Worm (Caenorhabditis elegans): ENCODE measurements around the gene F45H10.2.

Gene F45H10.2

ce11 chrII:13489896-13490295 lies 3.0 kb downstream of the F45H10.2 start:
- TF ChIP-seq mab-5 (tag; optimal IDR thresholded peaks at IDR 0.05) (no peak), nhr-77 (tag; optimal IDR thresholded peaks at IDR 0.05) (no peak), ceh-16 (tag; optimal IDR thresholded peaks at IDR 0.05) (no peak), nhr-21 (tag; optimal IDR thresholded peaks at IDR 0.05) (no peak), C34F6.9 (tag; optimal IDR thresholded peaks at IDR 0.05) (no peak), blmp-1 (tag; optimal IDR thresholded peaks at IDR 0.05; ENCODE audit: insufficient read depth) (no peak), ztf-4 (tag; optimal IDR thresholded peaks at IDR 0.05) (no peak), nhr-129 (tag; optimal IDR thresholded peaks at IDR 0.05) (no peak), aly-2 (tag; optimal IDR thresholded peaks at IDR 0.05) (no peak), snpc-4 (tag; optimal IDR thresholded peaks at IDR 0.05) (no peak), Y55F3AM.14 (GFP tag; optimal IDR thresholded peaks at IDR 0.05) (no peak), ztf-1 (GFP tag; conservative IDR thresholded peaks at IDR 0.05) (no peak), skn-1 (tag; optimal IDR thresholded peaks at IDR 0.05) (no peak), fos-1 (tag; optimal IDR thresholded peaks at IDR 0.05) (no peak)

DNA sequence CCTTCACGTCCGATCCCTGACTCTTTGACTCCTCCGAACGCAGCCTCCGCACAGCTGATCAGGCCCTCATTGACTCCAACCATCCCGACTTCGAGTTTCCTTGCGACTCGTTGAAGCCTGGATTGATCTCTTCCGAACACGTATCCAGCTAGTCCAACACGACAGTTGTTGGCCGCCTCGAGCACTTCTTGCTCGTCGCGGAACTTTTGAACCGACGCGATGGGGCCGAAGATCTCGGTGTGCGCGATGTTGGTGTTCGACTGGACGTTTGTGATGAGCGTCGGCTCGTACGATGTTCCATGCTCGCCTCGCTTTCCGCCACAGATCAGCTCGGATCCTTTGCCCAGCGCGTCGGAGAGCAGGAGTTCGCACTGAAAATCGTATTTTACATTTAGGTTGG lies 5.3 kb downstream of the F45H10.2 start:
- TF ChIP-seq nhr-10 (tag; optimal IDR thresholded peaks at IDR 0.05) = no peak
- TF ChIP-seq crh-2 (tag; optimal IDR thresholded peaks at IDR 0.05) = no peak
- no peak for TF ChIP-seq ama-1 (optimal IDR thresholded peaks at IDR 0.05)
- no peak for TF ChIP-seq nhr-12 (tag; optimal IDR thresholded peaks at IDR 0.05)
- no peak for TF ChIP-seq fos-1 (tag; optimal IDR thresholded peaks at IDR 0.05)
- no peak for TF ChIP-seq ceh-16 (tag; optimal IDR thresholded peaks at IDR 0.05)
- no peak for TF ChIP-seq snpc-4 (tag; optimal IDR thresholded peaks at IDR 0.05)
- TF ChIP-seq C34F6.9 (tag; optimal IDR thresholded peaks at IDR 0.05) = no peak

- TF ChIP-seq zag-1 (tag; optimal IDR thresholded peaks at IDR 0.05) = no peak
- no peak for TF ChIP-seq ztf-1 (GFP tag; conservative IDR thresholded peaks at IDR 0.05)
- no peak for TF ChIP-seq F13H6.1 (tag; optimal IDR thresholded peaks at IDR 0.05)
- TF ChIP-seq ceh-82 (tag; optimal IDR thresholded peaks at IDR 0.05) = no peak
- TF ChIP-seq Y55F3AM.14 (GFP tag; optimal IDR thresholded peaks at IDR 0.05) = no peak
- TF ChIP-seq mbf-1 (tag; optimal IDR thresholded peaks at IDR 0.05) = no peak
- TF ChIP-seq R02D3.7 (tag; optimal IDR thresholded peaks at IDR 0.05) = no peak
- TF ChIP-seq ama-1 (optimal IDR thresholded peaks at IDR 0.05) = no peak
- no peak for TF ChIP-seq lsy-2 (tag; optimal IDR thresholded peaks at IDR 0.05)
- no peak for TF ChIP-seq snpc-4 (tag; optimal IDR thresholded peaks at IDR 0.05)
- no peak for TF ChIP-seq ztf-4 (tag; optimal IDR thresholded peaks at IDR 0.05)
- no peak for TF ChIP-seq lin-11 (tag; optimal IDR thresholded peaks at IDR 0.05)
- no peak for TF ChIP-seq nhr-25 (tag; optimal IDR thresholded peaks at IDR 0.05)
- TF ChIP-seq aly-2 (tag; optimal IDR thresholded peaks at IDR 0.05) = no peak
Measured at ce11 chrII:13485119-13485518, 7.7 kb downstream of the F45H10.2 start.

- TF ChIP-seq mdl-1 (tag; optimal IDR thresholded peaks at IDR 0.05) = no peak
- no peak for TF ChIP-seq nhr-12 (tag; optimal IDR thresholded peaks at IDR 0.05)
- no peak for TF ChIP-seq sma-3 (GFP tag; optimal IDR thresholded peaks at IDR 0.05)
- TF ChIP-seq nhr-25 (tag; optimal IDR thresholded peaks at IDR 0.05) = no peak
- no peak for TF ChIP-seq ztf-4 (tag; optimal IDR thresholded peaks at IDR 0.05)
- TF ChIP-seq skn-1 (tag; optimal IDR thresholded peaks at IDR 0.05) = no peak
- TF ChIP-seq aly-2 (tag; optimal IDR thresholded peaks at IDR 0.05) = no peak
- TF ChIP-seq mab-5 (tag; optimal IDR thresholded peaks at IDR 0.05) = no peak
- TF ChIP-seq elt-1 (tag; optimal IDR thresholded peaks at IDR 0.05) = no peak
- no peak for TF ChIP-seq F13H6.1 (tag; optimal IDR thresholded peaks at IDR 0.05)
- no peak for TF ChIP-seq lin-39 (tag; optimal IDR thresholded peaks at IDR 0.05)
- no peak for TF ChIP-seq nhr-237 (tag; optimal IDR thresholded peaks at IDR 0.05)
- no peak for TF ChIP-seq nhr-77 (tag; optimal IDR thresholded peaks at IDR 0.05)
- no peak for TF ChIP-seq zag-1 (tag; optimal IDR thresholded peaks at IDR 0.05)
- no peak for TF ChIP-seq R02D3.7 (tag; optimal IDR thresholded peaks at IDR 0.05)
- no peak for TF ChIP-seq sem-4 (tag; optimal IDR thresholded peaks at IDR 0.05)
Measured at ce11 chrII:13484108-13484507, 8.7 kb downstream of the F45H10.2 start.

DNA sequence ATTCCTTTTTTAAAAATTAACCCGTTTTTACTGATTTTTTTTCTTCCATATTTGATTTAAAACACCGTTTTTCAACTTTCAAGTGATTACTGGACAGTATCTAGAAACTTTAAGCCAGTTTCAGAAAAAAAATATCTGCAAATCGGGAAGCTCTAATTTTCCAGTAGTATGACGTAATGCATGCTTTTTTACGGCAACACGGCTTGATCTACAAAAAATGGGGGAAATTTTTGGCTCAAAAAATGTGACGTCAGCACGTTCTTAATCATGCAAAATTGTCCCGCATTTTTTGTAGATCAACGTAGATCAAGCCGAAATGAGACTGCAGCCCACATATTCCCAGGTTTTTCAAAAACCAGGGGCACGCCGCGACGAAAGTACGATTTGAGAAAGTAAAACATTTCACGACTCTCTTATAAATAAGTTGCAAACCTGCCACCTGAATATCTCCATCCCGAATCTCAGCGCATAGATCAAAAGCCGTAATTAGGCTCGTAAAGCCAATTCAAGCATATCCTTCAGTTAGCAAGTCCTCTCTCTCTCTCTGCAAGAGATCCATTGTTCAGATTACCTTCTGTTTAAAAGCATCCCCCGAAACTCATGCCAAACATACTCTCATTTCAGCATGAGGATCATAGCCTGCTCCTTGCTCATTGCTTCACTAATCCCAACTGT lies 10.9 kb downstream of the F45H10.2 start, which contains the start of gene E01G4.6:
Gene E01G4.6, plus strand, starts transcription at position 625 of the 675 bp plus-strand sequence.
- TF ChIP-seq R02D3.7 (tag; optimal IDR thresholded peaks at IDR 0.05) = no peak
- TF ChIP-seq ztf-4 (tag; optimal IDR thresholded peaks at IDR 0.05) = no peak
- no peak for TF ChIP-seq lsy-2 (tag; optimal IDR thresholded peaks at IDR 0.05)

Measured in whole organism, L2 larva.